Worm (Caenorhabditis elegans) whole organism, L4 larva: ENCODE measurements around the gene ZK185.4.

Experiments used
- D1046.2 ChIP-seq: fragments of 200-800 bp; sonication (Bioruptor generic); IDR thresholded peaks from 2 replicates; pipeline ENCODE4 v1.3.6; 2022; ENCODE audit warnings: missing genetic modification characterization, missing compliant biosample characterization
- F37D6.2 ChIP-seq: sonication (generic microtip); optimal IDR thresholded peaks from 2 replicates; lab custom pipeline; 2016; ENCODE audit warnings: mild to moderate bottlenecking, missing genetic modification characterization, missing compliant biosample characterization
- F44E2.7 ChIP-seq: fragments of 200-800 bp; sonication (Bioruptor generic); IDR thresholded peaks from 2 replicates; pipeline ENCODE4 v2.1.2; 2022; ENCODE audit warnings: missing genetic modification characterization, missing compliant biosample characterization
- R02D3.7 ChIP-seq: fragments of 150-350 bp; sonication (generic microtip); optimal IDR thresholded peaks from 3 replicates; lab custom pipeline; 2014; ENCODE audit warnings: missing biosample characterization, missing genetic modification characterization
- T26A8.4 ChIP-seq: fragments of 200-800 bp; sonication (Bioruptor generic); IDR thresholded peaks from 2 replicates; pipeline ENCODE4 v1.3.6; 2022; ENCODE audit warnings: missing genetic modification characterization, missing compliant biosample characterization
- ZK546.5 ChIP-seq, 2 experiments: sonication (generic microtip); optimal IDR thresholded peaks; 2 replicates each; lab custom pipeline; 2017; ENCODE audit warnings: missing biosample characterization in 2 of 2, missing genetic modification characterization in 2 of 2
- ces-1 ChIP-seq: fragments of 150-350 bp; sonication (generic microtip); optimal IDR thresholded peaks from 4 replicates; lab custom pipeline; 2014; ENCODE audit warnings: missing biosample characterization, missing genetic modification reagents, missing genetic modification characterization
- daf-16 ChIP-seq, 3 experiments: sonication (generic microtip); optimal IDR thresholded peaks; 2 replicates each; lab custom pipeline; 2016 to 2017; ENCODE audit warnings: missing genetic modification characterization in 3 of 3, missing genetic modification reagents in 3 of 3, mild to moderate bottlenecking in 2 of 3, missing compliant biosample characterization in 2 of 3, missing biosample characterization in 1 of 3, moderate library complexity in 1 of 3
- daf-19 ChIP-seq: fragments of 200-800 bp; sonication (Bioruptor generic); conservative IDR thresholded peaks from 2 replicates; pipeline ENCODE4 v1.3.6; 2022; ENCODE audit warnings: missing genetic modification characterization, missing compliant biosample characterization
- daf-8 ChIP-seq: fragments of 200-800 bp; sonication (Bioruptor generic); IDR thresholded peaks from 2 replicates; pipeline ENCODE4 v1.3.6; 2022; ENCODE audit warnings: missing genetic modification characterization, missing compliant biosample characterization
- dmd-6 ChIP-seq: fragments of 200-800 bp; sonication (Bioruptor generic); IDR thresholded peaks from 2 replicates; pipeline ENCODE4 v1.3.6; 2022; ENCODE audit warnings: missing genetic modification reagents, missing genetic modification characterization, missing compliant biosample characterization
- duxl-1 ChIP-seq: sonication (generic microtip); optimal IDR thresholded peaks from 2 replicates; lab custom pipeline; 2016; ENCODE audit warnings: mild to moderate bottlenecking, missing genetic modification characterization, moderate library complexity, missing compliant biosample characterization; ENCODE audit not compliant: poor library complexity
- dve-1 ChIP-seq: sonication (generic microtip); optimal IDR thresholded peaks from 2 replicates; lab custom pipeline; 2017; ENCODE audit warnings: antibody characterized with exemption, mild to moderate bottlenecking, missing genetic modification characterization, missing compliant biosample characterization; ENCODE audit not compliant: insufficient read depth
- egl-43 ChIP-seq: fragments of 200-800 bp; sonication (Bioruptor generic); IDR thresholded peaks from 2 replicates; pipeline ENCODE4 v1.3.6; 2022; ENCODE audit warnings: missing genetic modification reagents, missing genetic modification characterization, missing compliant biosample characterization
- fkh-10 ChIP-seq: fragments of 150-350 bp; optimal IDR thresholded peaks from 2 replicates; lab custom pipeline; 2014; ENCODE audit warnings: missing biosample characterization, missing genetic modification reagents, missing genetic modification characterization
- gei-8 ChIP-seq: fragments of 200-800 bp; sonication (Bioruptor generic); optimal IDR thresholded peaks from 2 replicates; lab custom pipeline; 2018; ENCODE audit warnings: mild to moderate bottlenecking, missing genetic modification characterization, missing compliant biosample characterization
- hif-1 ChIP-seq, 2 experiments: sonication (generic microtip); optimal IDR thresholded peaks; 2 replicates each; lab custom pipeline; 2016 to 2017; ENCODE audit warnings: missing compliant biosample characterization in 2 of 2, missing genetic modification characterization in 2 of 2, missing genetic modification reagents in 2 of 2, missing genotype in 2 of 2, mild to moderate bottlenecking in 1 of 2
- hlh-11 ChIP-seq: fragments of 200-800 bp; sonication (Bioruptor generic); optimal IDR thresholded peaks from 2 replicates; lab custom pipeline; 2018; ENCODE audit warnings: mild to moderate bottlenecking, missing genetic modification characterization, missing compliant biosample characterization
- hlh-30 ChIP-seq: sonication (generic microtip); optimal IDR thresholded peaks from 2 replicates; lab custom pipeline; 2017; ENCODE audit warnings: antibody characterized with exemption, mild to moderate bottlenecking, missing genetic modification characterization, missing compliant biosample characterization; ENCODE audit not compliant: insufficient read depth
- lim-7 ChIP-seq: fragments of 200-800 bp; sonication (Bioruptor generic); IDR thresholded peaks from 2 replicates; pipeline ENCODE4 v1.3.6; 2022; ENCODE audit warnings: missing genetic modification characterization, missing compliant biosample characterization
- lin-13 ChIP-seq: fragments of 150-350 bp; optimal IDR thresholded peaks from 2 replicates; lab custom pipeline; 2014; ENCODE audit warnings: missing biosample characterization, missing genetic modification reagents, missing genetic modification characterization
- lin-15B ChIP-seq: fragments of 150-350 bp; sonication (generic microtip); optimal IDR thresholded peaks from 3 replicates; lab custom pipeline; 2014; ENCODE audit warnings: missing biosample characterization, missing genetic modification characterization
- lin-38 ChIP-seq: fragments of 200-800 bp; sonication (Bioruptor generic); IDR thresholded peaks from 2 replicates; pipeline ENCODE4 v1.3.6; 2022; ENCODE audit warnings: missing genetic modification reagents, missing genetic modification characterization, missing compliant biosample characterization
- lsy-2 ChIP-seq, 2 experiments: fragments of 150-350 bp in 1 of 2; sonication (generic microtip) in 1 of 2; optimal IDR thresholded peaks; 2 replicates each; lab custom pipeline; 2014 to 2017; ENCODE audit warnings: missing biosample characterization in 2 of 2, missing genetic modification characterization in 2 of 2
- madf-9 ChIP-seq: fragments of 200-800 bp; sonication (Bioruptor generic); conservative IDR thresholded peaks from 2 replicates; pipeline ENCODE4 v1.3.6; 2022; ENCODE audit warnings: missing genetic modification reagents, missing genetic modification characterization, missing compliant biosample characterization
- mes-2 ChIP-seq: sonication (generic microtip); optimal IDR thresholded peaks from 2 replicates; lab custom pipeline; 2016; ENCODE audit warnings: missing genotype, mild to moderate bottlenecking, missing genetic modification characterization, missing compliant biosample characterization; ENCODE audit not compliant: poor library complexity, severe bottlenecking
- mxl-3 ChIP-seq: fragments of 200-800 bp; sonication (Bioruptor generic); optimal IDR thresholded peaks from 2 replicates; lab custom pipeline; 2018; ENCODE audit warnings: mild to moderate bottlenecking, missing genetic modification characterization, missing compliant biosample characterization
- nhr-111 ChIP-seq: fragments of 200-800 bp; sonication (Bioruptor generic); optimal IDR thresholded peaks from 2 replicates; lab custom pipeline; 2018; ENCODE audit warnings: mild to moderate bottlenecking, missing genetic modification characterization, missing compliant biosample characterization
- nhr-237 ChIP-seq: sonication (generic microtip); optimal IDR thresholded peaks from 2 replicates; lab custom pipeline; 2017; ENCODE audit warnings: missing biosample characterization, missing genetic modification characterization
- nhr-28 ChIP-seq: fragments of 150-350 bp; optimal IDR thresholded peaks from 2 replicates; lab custom pipeline; 2014; ENCODE audit warnings: missing biosample characterization, missing genetic modification characterization
- nhr-42 ChIP-seq: fragments of 200-800 bp; sonication (Bioruptor generic); IDR thresholded peaks from 2 replicates; pipeline ENCODE4 v1.3.6; 2022; ENCODE audit warnings: missing genetic modification characterization, missing compliant biosample characterization
- pqm-1 ChIP-seq: sonication (generic microtip); optimal IDR thresholded peaks from 2 replicates; lab custom pipeline; 2017; ENCODE audit warnings: missing biosample characterization, missing genetic modification characterization
- rbr-2 ChIP-seq: sonication (generic microtip); optimal IDR thresholded peaks from 2 replicates; lab custom pipeline; 2016; ENCODE audit warnings: missing genotype, missing genetic modification characterization, missing compliant biosample characterization
- saeg-2 ChIP-seq: fragments of 200-800 bp; sonication (Bioruptor generic); IDR thresholded peaks from 2 replicates; pipeline ENCODE4 v1.3.6; 2022; ENCODE audit warnings: missing genetic modification reagents, missing genetic modification characterization, missing compliant biosample characterization
- sdz-12 ChIP-seq: fragments of 200-800 bp; sonication (Bioruptor generic); optimal IDR thresholded peaks from 2 replicates; lab custom pipeline; 2018; ENCODE audit warnings: mild to moderate bottlenecking, missing genetic modification characterization, missing compliant biosample characterization
- set-16 ChIP-seq: fragments of 200-800 bp; sonication (Bioruptor generic); IDR thresholded peaks from 2 replicates; pipeline ENCODE4 v1.3.6; 2022; ENCODE audit warnings: missing genetic modification reagents, missing genetic modification characterization, missing compliant biosample characterization
- tag-97 ChIP-seq: fragments of 200-800 bp; sonication (Bioruptor generic); IDR thresholded peaks from 2 replicates; pipeline ENCODE4 v1.3.6; 2022; ENCODE audit warnings: missing genetic modification characterization, missing compliant biosample characterization
- unc-62 ChIP-seq, 3 experiments: fragments of 150-350 bp in 1 of 3; sonication (generic microtip); optimal IDR thresholded peaks in 2 of 3; peaks in 1 of 3; 1 replicate in 1 of 3; 2 replicates in 2 of 3; lab custom pipeline; 2014 to 2017; ENCODE audit warnings: missing biosample characterization in 3 of 3, missing genetic modification characterization in 3 of 3, missing genetic modification reagents in 3 of 3, missing genotype in 1 of 3

The ZK185.4 gene

DNA sequence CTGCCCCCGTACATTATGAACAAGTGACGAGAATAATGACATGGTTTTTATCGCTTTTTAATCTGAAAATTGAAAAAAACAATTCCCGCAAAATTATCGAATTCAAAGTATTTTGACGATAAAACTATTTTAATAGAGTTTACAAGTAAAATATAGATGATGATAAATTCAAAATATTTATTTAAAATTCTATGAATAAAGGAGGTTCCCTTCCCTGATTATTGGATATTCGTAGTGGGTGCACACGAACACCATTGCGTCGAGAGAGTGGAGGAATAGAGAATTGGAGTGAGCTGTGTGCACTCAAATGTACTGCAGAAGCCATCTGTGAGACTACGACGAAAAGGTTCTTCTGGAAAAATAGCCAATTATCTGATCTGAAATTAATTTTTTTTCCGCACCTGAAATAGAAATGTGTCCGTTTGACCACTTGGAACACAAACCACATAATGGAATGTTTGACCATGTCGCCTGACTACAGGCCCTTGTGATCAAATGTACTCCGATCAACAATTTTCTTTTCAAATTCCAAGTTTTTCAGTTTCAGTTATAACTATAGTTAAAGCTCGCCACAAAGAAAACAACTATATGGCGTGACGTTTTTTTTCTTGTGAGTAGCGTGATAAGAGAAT lies 21.6 kb downstream of the ZK185.4 start, which contains the start of the genes rfth-1 and ZK180.8:
Gene rfth-1 (minus strand): TSS at position 51 of the 632 bp plus-strand sequence.
Gene ZK180.8 (minus strand): TSS at position 466 of the 632 bp plus-strand sequence.
- TF ChIP-seq nhr-28 (peak; percentile 42), dve-1 (tag; lab: Kevin White, UChicago) (peak; percentile 24), lin-15B (tag; lab: Kevin White, UChicago) (no peak), hlh-11 (peak; percentile 18), mes-2 (peak; percentile 10), gei-8 (GFP tag; lab: Kevin White, UChicago) (peak; percentile 2), hlh-30 (tag; lab: Kevin White, UChicago) (peak; percentile 61), nhr-42 (peak; percentile 50; the same call in 1 of the 2 replicates), egl-43 (GFP tag; lab: Robert Waterston, UW) (peak; percentile 65), nhr-111 (GFP tag; lab: Kevin White, UChicago) (no peak)
- TF ChIP-seq, all 104 proteins: peak for 8

DNA sequence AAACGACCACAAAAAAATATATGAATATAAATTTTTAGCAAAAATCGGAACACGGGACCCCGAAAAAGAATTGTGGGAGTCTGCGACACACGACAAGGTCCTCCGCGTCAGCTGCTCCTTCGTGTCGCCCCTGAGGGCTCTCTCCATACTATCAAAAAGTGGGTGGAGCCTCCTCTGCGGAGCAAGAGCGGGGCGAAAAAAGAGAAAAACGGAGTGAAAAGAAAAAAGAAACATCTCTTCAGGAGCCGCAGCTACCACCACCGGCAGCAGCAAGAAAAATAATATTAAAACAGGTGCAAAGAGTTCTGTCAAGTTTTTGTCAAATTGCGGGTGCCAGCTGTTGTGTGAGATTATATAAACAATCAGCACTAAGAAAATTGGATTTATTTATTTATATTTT lies 26.3 kb downstream of the ZK185.4 start, which contains the start of gene gbb-2:
Gene gbb-2 (minus strand): TSS at position 112 of the 400 bp plus-strand sequence.
- no peak for TF ChIP-seq sdz-12 (GFP tag; lab: Kevin White, UChicago)
- no peak for TF ChIP-seq mxl-3 (GFP tag; lab: Kevin White, UChicago)
- peak in 1 of 2 experiments; percentile 8 for TF ChIP-seq lsy-2 (tag; optimal IDR thresholded peaks at IDR 0.05; lab: Kevin White, UChicago)
- TF ChIP-seq tag-97 (GFP tag; lab: Robert Waterston, UW): no peak
- TF ChIP-seq nhr-237 (tag; lab: Kevin White, UChicago): no peak
- TF ChIP-seq D1046.2 (GFP tag; lab: Robert Waterston, UW): no peak
- TF ChIP-seq hlh-11: peak; percentile 46
- no peak for TF ChIP-seq hif-1 (tag; optimal IDR thresholded peaks at IDR 0.05; lab: Kevin White, UChicago)
- TF ChIP-seq unc-62 (GFP tag; optimal IDR thresholded peaks at IDR 0.05 in 1 of 2; lab: Kevin White, UChicago): peak in 1 of 2 experiments; percentile 30
- no peak for TF ChIP-seq unc-62 (tag; optimal IDR thresholded peaks at IDR 0.05; lab: Kevin White, UChicago)
- TF ChIP-seq mes-2: peak; percentile 13
- peak; percentile 64 for TF ChIP-seq set-16
- peak in 1 of 2 experiments; percentile 72 for TF ChIP-seq daf-16 (GFP tag; optimal IDR thresholded peaks at IDR 0.05; lab: Kevin White, UChicago)
- TF ChIP-seq daf-16 (tag; optimal IDR thresholded peaks at IDR 0.05; lab: Kevin White, UChicago): no peak
- no peak for TF ChIP-seq rbr-2 (tag; lab: Kevin White, UChicago)
- TF ChIP-seq, all 104 proteins: peak for 6

DNA sequence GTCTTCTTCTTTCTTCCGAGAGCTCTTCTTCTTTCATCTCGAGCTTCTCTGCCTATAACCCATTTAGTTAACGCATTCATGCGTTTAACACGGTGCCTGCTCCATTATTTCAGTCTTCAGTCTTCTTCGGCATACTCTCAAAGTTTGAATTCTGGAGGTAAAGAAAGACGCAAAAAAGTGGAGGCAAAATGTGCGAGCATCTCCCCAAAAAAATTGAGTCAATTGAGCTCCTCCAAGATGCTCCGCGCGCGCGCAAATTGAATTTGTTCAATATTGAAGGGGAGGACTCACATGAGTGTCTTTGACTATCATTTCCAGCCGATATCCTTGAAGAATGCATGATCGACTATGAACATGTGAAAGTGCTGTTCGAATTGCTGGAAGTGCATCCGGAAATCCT lies 27.8 kb downstream of the ZK185.4 start:
- TF ChIP-seq fkh-10 (GFP tag; lab: Kevin White, UChicago) (peak; percentile 0), unc-62 (GFP tag; optimal IDR thresholded peaks at IDR 0.05 in 1 of 2; lab: Kevin White, UChicago) (peak in 1 of 2 experiments; percentile 10), unc-62 (tag; optimal IDR thresholded peaks at IDR 0.05; lab: Kevin White, UChicago) (no peak), ces-1 (GFP tag; lab: Kevin White, UChicago) (peak; percentile 91), duxl-1 (no peak), mes-2 (no peak)

DNA sequence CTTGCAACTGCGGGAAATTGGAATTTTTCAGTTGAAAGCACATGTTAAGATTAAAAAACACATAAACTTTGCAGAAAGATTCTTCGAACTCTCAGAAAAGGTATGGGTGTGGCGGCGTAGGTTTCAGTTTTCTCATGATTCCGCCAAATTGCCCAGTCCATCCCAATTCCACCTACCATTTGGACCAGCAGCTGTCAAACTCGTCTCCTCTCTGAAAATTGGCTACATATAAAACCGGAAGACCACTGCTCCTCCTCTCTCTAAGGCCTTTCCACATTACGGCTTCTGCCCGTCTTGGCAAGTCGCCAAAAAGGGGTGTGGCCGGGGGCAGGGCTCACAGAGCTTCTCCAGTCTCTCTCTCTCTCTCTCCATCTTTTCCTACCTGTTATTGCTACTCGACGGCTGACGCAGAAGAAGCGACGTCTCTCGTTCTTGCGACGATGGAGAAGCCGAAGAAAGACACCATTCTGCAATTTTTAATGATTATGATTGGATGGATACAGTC lies 42.7 kb downstream of the ZK185.4 start, which contains the start of gene ZK180.7:
Gene ZK180.7 (plus strand): TSS at position 395 of the 505 bp plus-strand sequence.
- TF ChIP-seq daf-8 (GFP tag; lab: Robert Waterston, UW) (no peak), set-16 (peak; percentile 51), unc-62 (GFP tag; optimal IDR thresholded peaks at IDR 0.05 in 1 of 2; lab: Kevin White, UChicago) (peak in 1 of 2 experiments; percentile 61), unc-62 (tag; optimal IDR thresholded peaks at IDR 0.05; lab: Kevin White, UChicago) (no peak)

DNA sequence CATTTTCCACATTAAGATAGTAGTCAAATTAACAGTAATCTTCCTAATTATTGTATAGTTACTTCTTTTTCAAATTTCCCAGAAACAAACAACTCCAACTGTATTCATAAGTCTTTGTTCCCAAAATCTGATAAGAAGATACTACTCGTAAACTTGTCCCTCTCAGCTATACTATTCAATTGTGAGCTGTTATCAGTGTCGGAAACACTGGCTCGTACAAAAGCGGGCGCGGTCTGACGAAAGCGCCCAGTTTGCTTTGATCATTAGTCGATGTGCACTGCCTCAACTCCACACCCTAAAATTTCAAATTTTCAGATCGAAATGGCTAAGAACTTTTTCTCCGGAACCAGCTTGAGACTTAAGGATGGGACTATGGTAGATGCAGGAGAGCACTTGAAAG lies 46.2 kb downstream of the ZK185.4 start, which contains the start of gene trx-3:
Gene trx-3 (plus strand): TSS at position 291 of the 400 bp plus-strand sequence.
- TF ChIP-seq daf-16 (GFP tag; optimal IDR thresholded peaks at IDR 0.05; lab: Kevin White, UChicago) (no peak), daf-16 (tag; optimal IDR thresholded peaks at IDR 0.05; lab: Kevin White, UChicago) (peak; percentile 50), F37D6.2 (tag; lab: Kevin White, UChicago) (no peak), duxl-1 (no peak), ZK546.5 (tag; optimal IDR thresholded peaks at IDR 0.05; lab: Kevin White, UChicago) (no peak), saeg-2 (GFP tag; lab: Robert Waterston, UW) (no peak), daf-19 (no peak), dmd-6 (GFP tag; lab: Robert Waterston, UW) (peak; percentile 42; the same call in 1 of the 2 replicates), R02D3.7 (tag; lab: Kevin White, UChicago) (no peak), T26A8.4 (no peak), dve-1 (tag; lab: Kevin White, UChicago) (peak; percentile 51), lim-7 (GFP tag; lab: Robert Waterston, UW) (no peak), lin-38 (GFP tag; lab: Robert Waterston, UW) (no peak), lin-13 (no peak), gei-8 (GFP tag; lab: Kevin White, UChicago) (no peak), pqm-1 (peak; percentile 75), madf-9 (GFP tag; lab: Robert Waterston, UW) (no peak), nhr-111 (GFP tag; lab: Kevin White, UChicago) (no peak), F44E2.7 (no peak)
